Fruit fly (Drosophila melanogaster): ENCODE measurements around the gene CAH8.
A peak's percentile ranks its signal among the peaks of the same experiment; 100 is the strongest.

DNA sequence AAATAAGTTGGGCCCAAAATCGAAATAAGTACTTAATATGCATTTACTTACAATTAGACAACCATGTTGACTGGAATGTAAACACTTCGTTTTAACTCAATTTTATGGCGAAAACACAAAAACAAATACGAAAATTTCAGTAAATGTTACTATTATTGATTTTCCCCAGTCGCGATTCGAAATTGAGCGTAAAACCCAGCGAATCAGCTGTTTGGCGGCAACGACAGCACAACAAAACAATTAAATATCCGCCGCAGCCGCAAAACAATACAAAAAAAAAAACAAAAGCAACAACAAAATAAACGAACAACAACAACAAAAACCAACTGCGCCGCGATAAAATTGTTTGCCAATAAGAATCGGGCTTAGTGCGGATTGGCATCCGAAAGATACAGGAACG is at the start of gene CAH8, which contains the start of gene CG7059:
- TF ChIP-seq Ets98B (GFP tag; IDR thresholded peaks at IDR 0.05): no peak
- no peak for TF ChIP-seq CG8301 (tag; optimal IDR thresholded peaks at IDR 0.05)
- TF ChIP-seq CG34367 (tag; optimal IDR thresholded peaks at IDR 0.05): no peak
- no peak for TF ChIP-seq CG15710 (tag; optimal IDR thresholded peaks at IDR 0.05)
- no peak for TF ChIP-seq Snoo (tag; optimal IDR thresholded peaks at IDR 0.05)
- TF ChIP-seq EcR (GFP tag; optimal IDR thresholded peaks at IDR 0.05): no peak
- TF ChIP-seq CG10348 (GFP tag; IDR thresholded peaks at IDR 0.05): no peak
- TF ChIP-seq CG12605 (GFP tag; IDR thresholded peaks at IDR 0.05): 0 out of 2 replicates have a peak, but pooled peaks have one; percentile 11
- no peak for TF ChIP-seq Pif1B (GFP tag; optimal IDR thresholded peaks at IDR 0.05)
- no peak for TF ChIP-seq CG17806 (tag; optimal IDR thresholded peaks at IDR 0.05)
- no peak for TF ChIP-seq rn (GFP tag; IDR thresholded peaks at IDR 0.05)
- TF ChIP-seq Pif1A (GFP tag; optimal IDR thresholded peaks at IDR 0.05): no peak
- TF ChIP-seq gl (tag; optimal IDR thresholded peaks at IDR 0.05): no peak

All from whole organism, pupa.